Fruit fly (Drosophila melanogaster): ENCODE results near the gene AhcyL1.

DNA sequence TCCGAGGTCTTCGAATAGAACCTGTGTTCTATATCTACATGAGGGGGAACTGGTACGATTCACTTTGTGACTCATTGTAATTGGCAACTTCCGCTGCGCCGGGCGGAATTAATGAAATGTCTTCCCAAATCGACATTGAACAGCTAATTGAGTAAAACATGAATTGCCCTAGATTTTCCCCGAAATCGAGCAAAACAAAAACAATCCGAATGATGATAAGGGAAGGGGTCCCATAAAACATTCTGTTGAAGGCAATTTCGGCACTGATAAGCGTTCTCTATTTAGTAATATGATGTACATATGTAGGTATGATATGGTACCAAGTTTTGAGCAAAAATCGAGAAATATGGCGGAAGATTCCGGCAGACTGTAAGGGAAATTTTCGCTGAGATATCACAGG is 37.6 kb upstream of the AhcyL1 start:
- TF ChIP-seq Hr38 (GFP tag; optimal IDR thresholded peaks at IDR 0.05) (no peak), CG8632 (GFP tag; optimal IDR thresholded peaks at IDR 0.05) (no peak), CG6808 (GFP tag; optimal IDR thresholded peaks at IDR 0.05) (no peak), spab (GFP tag; optimal IDR thresholded peaks at IDR 0.05) (no peak), CG6792 (GFP tag; optimal IDR thresholded peaks at IDR 0.05) (no peak), CG8319 (GFP tag; optimal IDR thresholded peaks at IDR 0.05) (no peak), CG6854 (GFP tag; optimal IDR thresholded peaks at IDR 0.05) (no peak), fd85E (GFP tag; optimal IDR thresholded peaks at IDR 0.05) (no peak), dsx (GFP tag; optimal IDR thresholded peaks at IDR 0.05; ENCODE audit: poor library complexity, severe bottlenecking) (no peak), CG9139 (GFP tag; optimal IDR thresholded peaks at IDR 0.05) (no peak)

Measured in whole organism, prepupa.